Worm (Caenorhabditis elegans) whole organism, L4 larva: Measurements from ENCODE around the gene Y102A11A.9.
A peak's percentile ranks its signal among the peaks of the same experiment; 100 is the strongest.

Experiments
- D1046.2 ChIP-seq: fragments of 200-800 bp; sonication (Bioruptor generic); IDR thresholded peaks from 2 replicates; pipeline ENCODE4 v1.3.6; 2022; ENCODE audit warnings: missing genetic modification characterization, missing compliant biosample characterization
- R02D3.7 ChIP-seq: fragments of 150-350 bp; sonication (generic microtip); optimal IDR thresholded peaks from 3 replicates; lab custom pipeline; 2014; ENCODE audit warnings: missing biosample characterization, missing genetic modification characterization
- T20F7.1 ChIP-seq: fragments of 200-800 bp; sonication (Bioruptor generic); optimal IDR thresholded peaks from 2 replicates; lab custom pipeline; 2018; ENCODE audit warnings: mild to moderate bottlenecking, missing genetic modification characterization, missing compliant biosample characterization
- Y105C5A.15 ChIP-seq: fragments of 200-800 bp; sonication (Bioruptor generic); IDR thresholded peaks from 2 replicates; pipeline ENCODE4 v1.3.6; 2022; ENCODE audit warnings: missing genetic modification characterization, missing compliant biosample characterization
- aha-1 ChIP-seq: fragments of 150-350 bp; peaks from one replicate; lab custom pipeline; 2014; ENCODE audit warnings: missing biosample characterization, missing genetic modification characterization
- aly-2 ChIP-seq: sonication (generic microtip); optimal IDR thresholded peaks from 2 replicates; lab custom pipeline; 2018; ENCODE audit warnings: missing biosample characterization, missing genetic modification characterization
- ceh-20 ChIP-seq: fragments of 200-800 bp; sonication (Bioruptor generic); IDR thresholded peaks from 2 replicates; pipeline ENCODE4 v1.3.6; 2022; ENCODE audit warnings: missing genetic modification reagents, missing genetic modification characterization, missing compliant biosample characterization
- ceh-44 ChIP-seq: fragments of 200-800 bp; sonication (Bioruptor generic); IDR thresholded peaks from 2 replicates; pipeline ENCODE4 v1.3.6; 2022; ENCODE audit warnings: missing genetic modification reagents, missing genetic modification characterization, missing compliant biosample characterization
- daf-12 ChIP-seq: fragments of 150-350 bp; optimal IDR thresholded peaks from 2 replicates; lab custom pipeline; 2014; ENCODE audit warnings: missing biosample characterization, missing genetic modification reagents, missing genetic modification characterization
- daf-16 ChIP-seq, 3 experiments: sonication (generic microtip); optimal IDR thresholded peaks; 2 replicates each; lab custom pipeline; 2016 to 2017; ENCODE audit warnings: missing genetic modification characterization in 3 of 3, missing genetic modification reagents in 3 of 3, mild to moderate bottlenecking in 2 of 3, missing compliant biosample characterization in 2 of 3, missing biosample characterization in 1 of 3, moderate library complexity in 1 of 3
- daf-8 ChIP-seq: fragments of 200-800 bp; sonication (Bioruptor generic); IDR thresholded peaks from 2 replicates; pipeline ENCODE4 v1.3.6; 2022; ENCODE audit warnings: missing genetic modification characterization, missing compliant biosample characterization
- dmd-6 ChIP-seq: fragments of 200-800 bp; sonication (Bioruptor generic); IDR thresholded peaks from 2 replicates; pipeline ENCODE4 v1.3.6; 2022; ENCODE audit warnings: missing genetic modification reagents, missing genetic modification characterization, missing compliant biosample characterization
- dmd-8 ChIP-seq: fragments of 200-800 bp; sonication (Bioruptor generic); IDR thresholded peaks from 2 replicates; pipeline ENCODE4 v1.3.6; 2022; ENCODE audit warnings: missing genetic modification characterization, missing compliant biosample characterization
- dve-1 ChIP-seq: sonication (generic microtip); optimal IDR thresholded peaks from 2 replicates; lab custom pipeline; 2017; ENCODE audit warnings: antibody characterized with exemption, mild to moderate bottlenecking, missing genetic modification characterization, missing compliant biosample characterization; ENCODE audit not compliant: insufficient read depth
- fkh-10 ChIP-seq: fragments of 150-350 bp; optimal IDR thresholded peaks from 2 replicates; lab custom pipeline; 2014; ENCODE audit warnings: missing biosample characterization, missing genetic modification reagents, missing genetic modification characterization
- madf-5 ChIP-seq, 2 experiments: fragments of 200-800 bp; sonication (Bioruptor generic); IDR thresholded peaks; 2 replicates each; pipeline ENCODE4 v1.3.6; 2022; ENCODE audit warnings: missing compliant biosample characterization in 2 of 2, missing genetic modification characterization in 2 of 2
- mdt-29 ChIP-seq: fragments of 200-800 bp; sonication (Bioruptor generic); IDR thresholded peaks from 2 replicates; pipeline ENCODE4 v1.3.6; 2022; ENCODE audit warnings: missing genetic modification reagents, missing genetic modification characterization, missing compliant biosample characterization
- mes-2 ChIP-seq: sonication (generic microtip); optimal IDR thresholded peaks from 2 replicates; lab custom pipeline; 2016; ENCODE audit warnings: missing genotype, mild to moderate bottlenecking, missing genetic modification characterization, missing compliant biosample characterization; ENCODE audit not compliant: poor library complexity, severe bottlenecking
- nhr-102 ChIP-seq: sonication (generic microtip); optimal IDR thresholded peaks from 2 replicates; lab custom pipeline; 2016; ENCODE audit warnings: mild to moderate bottlenecking, missing genetic modification characterization, moderate library complexity, missing compliant biosample characterization
- pqm-1 ChIP-seq: sonication (generic microtip); optimal IDR thresholded peaks from 2 replicates; lab custom pipeline; 2017; ENCODE audit warnings: missing biosample characterization, missing genetic modification characterization
- set-16 ChIP-seq: fragments of 200-800 bp; sonication (Bioruptor generic); IDR thresholded peaks from 2 replicates; pipeline ENCODE4 v1.3.6; 2022; ENCODE audit warnings: missing genetic modification reagents, missing genetic modification characterization, missing compliant biosample characterization
- skn-1 ChIP-seq: fragments of 150-350 bp; optimal IDR thresholded peaks from 2 replicates; lab custom pipeline; 2014; ENCODE audit warnings: missing biosample characterization, missing genetic modification characterization
- snpc-1.2 ChIP-seq: fragments of 200-800 bp; sonication (Bioruptor generic); IDR thresholded peaks from 2 replicates; pipeline ENCODE4 v1.3.6; 2022; ENCODE audit warnings: missing genetic modification reagents, missing genetic modification characterization, missing compliant biosample characterization
- tra-1 ChIP-seq: fragments of 200-800 bp; sonication (Bioruptor generic); IDR thresholded peaks from 2 replicates; pipeline ENCODE4 v1.3.6; 2022; ENCODE audit warnings: missing genetic modification reagents, missing genetic modification characterization, missing compliant biosample characterization
- unc-130 ChIP-seq: sonication (generic microtip); optimal IDR thresholded peaks from 2 replicates; lab custom pipeline; 2016; ENCODE audit warnings: missing genetic modification reagents, missing genetic modification characterization, missing compliant biosample characterization
- unc-62 ChIP-seq, 3 experiments: fragments of 150-350 bp in 1 of 3; sonication (generic microtip); optimal IDR thresholded peaks in 2 of 3; peaks in 1 of 3; 1 replicate in 1 of 3; 2 replicates in 2 of 3; lab custom pipeline; 2014 to 2017; ENCODE audit warnings: missing biosample characterization in 3 of 3, missing genetic modification characterization in 3 of 3, missing genetic modification reagents in 3 of 3, missing genotype in 1 of 3
- zip-11 ChIP-seq: fragments of 200-800 bp; sonication (Bioruptor generic); IDR thresholded peaks from 2 replicates; pipeline ENCODE4 v1.3.6; 2022; ENCODE audit warnings: missing genetic modification characterization, missing compliant biosample characterization
- ztf-11 ChIP-seq: fragments of 150-350 bp; optimal IDR thresholded peaks from 2 replicates; lab custom pipeline; 2014; ENCODE audit warnings: missing biosample characterization, missing genetic modification characterization

Y102A11A.9 gene

DNA sequence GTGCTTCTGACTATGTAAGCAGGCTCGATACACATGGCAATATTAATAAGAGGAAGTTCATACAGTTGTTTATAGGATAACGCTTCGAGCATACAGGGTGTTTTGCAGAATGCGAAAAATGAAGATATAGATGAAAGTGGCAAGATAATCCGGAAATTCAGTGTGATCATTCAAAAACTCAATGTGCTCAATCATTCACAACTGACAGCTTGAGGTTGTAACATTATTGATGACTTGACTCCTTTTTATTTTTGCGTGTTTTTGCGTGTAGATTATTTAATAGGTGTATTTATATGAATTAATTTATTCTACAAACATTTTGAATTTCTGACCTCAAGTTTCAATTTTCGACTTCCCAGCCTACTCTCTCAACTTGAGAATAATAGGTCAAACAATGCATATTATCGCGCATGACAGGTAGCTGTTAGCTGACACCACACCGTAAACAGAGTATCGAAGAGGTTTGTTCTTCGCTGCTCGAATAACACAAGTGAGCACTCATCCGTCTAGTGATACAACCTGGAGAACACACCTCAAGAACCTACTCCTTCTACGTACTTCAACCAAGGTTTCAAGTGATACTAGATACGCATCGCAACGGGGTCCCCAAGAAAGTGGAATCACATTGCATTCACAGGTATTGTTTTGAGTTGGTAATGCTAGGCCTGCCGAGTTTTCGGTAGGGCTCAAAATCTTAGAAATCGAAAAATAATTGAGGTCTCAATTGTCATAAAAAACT, 34.4 kb downstream of the Y102A11A.9 start:
- TF ChIP-seq T20F7.1 (GFP tag; lab: Kevin White, UChicago) (no peak), daf-8 (no peak), aha-1 (peak; percentile 53), unc-62 (GFP tag; optimal IDR thresholded peaks at IDR 0.05 in 1 of 2; lab: Kevin White, UChicago) (peak in 1 of 2 experiments; percentile 88), unc-62 (tag; optimal IDR thresholded peaks at IDR 0.05; lab: Kevin White, UChicago) (no peak), Y105C5A.15 (GFP tag; lab: Robert Waterston, UW) (no peak), R02D3.7 (tag; lab: Kevin White, UChicago) (no peak), unc-130 (no peak), snpc-1.2 (GFP tag; lab: Robert Waterston, UW) (no peak), mdt-29 (GFP tag; lab: Robert Waterston, UW) (no peak), skn-1 (tag; lab: Kevin White, UChicago) (no peak), ztf-11 (no peak), daf-12 (no peak), ceh-20 (GFP tag; lab: Robert Waterston, UW) (no peak)

DNA sequence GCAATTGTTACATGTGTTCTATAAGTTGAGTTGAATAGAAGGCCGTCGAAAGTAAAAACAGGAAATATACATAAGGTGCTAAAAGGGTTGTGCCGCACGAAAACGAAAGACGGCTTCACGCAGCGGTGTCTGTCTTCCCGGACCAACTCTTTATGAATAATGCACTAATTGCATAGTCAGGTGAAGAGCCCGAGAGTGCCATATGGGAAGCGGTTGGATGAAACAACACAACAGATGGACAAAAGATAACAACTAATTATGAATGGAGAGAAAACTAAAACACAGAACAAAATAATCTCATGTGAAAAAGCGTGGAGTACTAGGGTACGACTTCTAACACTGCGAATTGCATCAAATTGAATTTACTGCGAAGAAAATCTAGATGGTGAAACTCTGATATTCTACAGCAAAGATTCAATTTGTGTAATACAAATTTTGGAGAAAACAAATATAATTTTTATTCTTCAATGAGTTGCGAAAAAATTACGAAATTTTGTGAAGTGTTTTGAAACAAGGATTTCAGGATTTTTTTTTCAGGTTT, 36.0 kb downstream of the Y102A11A.9 start:
- peak; percentile 28 for TF ChIP-seq fkh-10 (GFP tag; lab: Kevin White, UChicago)
- no peak for TF ChIP-seq zip-11 (GFP tag; lab: Robert Waterston, UW)
- TF ChIP-seq, all 104 proteins: peak for 1

DNA sequence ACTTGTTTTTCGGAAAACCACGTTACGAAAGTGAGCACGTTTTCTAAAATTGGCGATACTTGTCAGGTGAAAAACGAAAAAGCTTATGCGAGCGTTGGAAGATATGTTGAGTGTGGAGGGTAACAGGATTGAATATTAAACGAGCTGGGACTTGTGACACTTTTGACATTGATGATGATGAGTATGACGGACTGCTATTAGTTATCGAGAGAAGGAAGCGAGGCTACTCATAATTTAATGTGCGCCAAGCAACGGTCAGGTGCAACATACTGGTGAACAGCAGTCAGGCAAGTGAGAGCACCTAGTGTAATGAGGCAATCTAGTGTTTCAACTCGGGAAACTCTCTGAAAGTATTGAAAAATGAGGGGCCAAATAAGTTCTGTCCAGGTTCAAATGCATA, 37.3 kb downstream of the Y102A11A.9 start:
- TF ChIP-seq mes-2 (tag; lab: Kevin White, UChicago) (no peak), D1046.2 (GFP tag; lab: Robert Waterston, UW) (no peak), dmd-8 (GFP tag; lab: Robert Waterston, UW) (no peak), daf-12 (no peak), aly-2 (tag; lab: Kevin White, UChicago) (no peak), unc-62 (GFP tag; optimal IDR thresholded peaks at IDR 0.05 in 1 of 2; lab: Kevin White, UChicago) (peak in 1 of 2 experiments; percentile 96), unc-62 (tag; optimal IDR thresholded peaks at IDR 0.05; lab: Kevin White, UChicago) (no peak), zip-11 (GFP tag; lab: Robert Waterston, UW) (no peak)

DNA sequence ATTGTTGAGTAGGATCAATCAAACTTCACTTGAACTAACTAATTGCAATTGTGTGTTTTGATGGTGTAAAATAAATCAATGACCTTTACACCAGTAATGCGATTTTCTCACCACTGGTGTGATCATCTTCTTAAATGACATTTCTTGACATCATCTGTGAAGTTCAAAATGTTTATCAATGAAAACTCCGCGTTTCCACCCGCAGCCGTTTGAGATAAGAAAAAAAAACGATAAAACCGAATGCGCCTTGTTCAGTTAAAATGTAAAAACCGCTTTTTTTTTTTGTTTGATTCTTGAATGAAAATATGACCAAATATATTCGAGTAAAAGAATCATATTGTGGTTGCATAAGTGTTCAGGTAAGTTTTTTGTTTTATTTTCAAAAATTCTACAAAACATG, 38.7 kb downstream of the Y102A11A.9 start, which contains the start of gene Y102A11A.1:
Gene Y102A11A.1, plus strand, starts transcription at position 223 of the 400 bp plus-strand sequence.
- TF ChIP-seq ceh-44 (no peak), dmd-6 (GFP tag; lab: Robert Waterston, UW) (peak; percentile 16; the same call in 1 of the 2 replicates), tra-1 (GFP tag; lab: Robert Waterston, UW) (no peak), nhr-102 (tag; lab: Kevin White, UChicago) (no peak), pqm-1 (tag; lab: Kevin White, UChicago) (peak; percentile 64), madf-5 (GFP tag; IDR thresholded peaks at IDR 0.05; lab: Robert Waterston, UW) (no peak), daf-16 (GFP tag; optimal IDR thresholded peaks at IDR 0.05; lab: Kevin White, UChicago) (no peak), daf-16 (tag; optimal IDR thresholded peaks at IDR 0.05; lab: Kevin White, UChicago) (peak; percentile 56), dve-1 (tag; lab: Kevin White, UChicago) (peak; percentile 21)
- TF ChIP-seq, all 104 proteins: peak for 4

DNA sequence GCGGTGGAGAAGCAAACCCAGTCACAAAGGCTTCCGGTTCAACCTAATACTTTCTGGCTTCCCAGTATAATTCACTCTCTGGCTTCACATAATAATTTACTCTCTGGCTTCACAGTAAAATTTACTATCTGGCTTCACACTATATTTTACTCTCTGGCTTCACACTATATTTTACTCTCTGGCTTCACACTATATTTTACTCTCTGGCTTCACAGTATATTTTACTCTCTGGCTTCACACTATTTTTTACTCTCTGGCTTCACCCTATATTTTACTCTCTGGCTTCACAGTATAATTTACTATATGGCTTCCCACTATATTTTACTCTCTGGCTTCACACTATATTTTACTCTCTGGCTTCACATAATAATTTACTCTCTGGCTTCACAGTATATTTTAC, 43.9 kb downstream of the Y102A11A.9 start:
- 0 out of 2 replicates have a peak, but pooled peaks have one; percentile 7 for TF ChIP-seq set-16 (GFP tag; lab: Robert Waterston, UW)
